Worm (Caenorhabditis elegans) whole organism, young adult: ENCODE results near the gene spt-4.

ENCODE experiments used
- F23B12.7 ChIP-seq: sonication (generic microtip); optimal IDR thresholded peaks from 2 replicates; lab custom pipeline; 2017; ENCODE audit warnings: missing genetic modification characterization, mild to moderate bottlenecking, missing compliant biosample characterization, antibody characterized with exemption, moderate library complexity; ENCODE audit not compliant: insufficient read depth
- T26A5.8 ChIP-seq: sonication (generic microtip); optimal IDR thresholded peaks from 2 replicates; lab custom pipeline; 2016; ENCODE audit warnings: missing genetic modification characterization, missing compliant biosample characterization
- Y53G8AR.9 ChIP-seq: fragments of 200-800 bp; sonication (Bioruptor generic); conservative IDR thresholded peaks from 2 replicates; pipeline ENCODE4 v1.3.6; 2022; ENCODE audit warnings: missing genetic modification reagents, missing genetic modification characterization, missing compliant biosample characterization
- ceh-27 ChIP-seq: fragments of 200-800 bp; sonication (Bioruptor generic); optimal IDR thresholded peaks from 2 replicates; lab custom pipeline; 2018; ENCODE audit warnings: mild to moderate bottlenecking, missing genetic modification characterization, moderate library complexity, missing compliant biosample characterization
- dpl-1 ChIP-seq: fragments of 150-350 bp; optimal IDR thresholded peaks from 2 replicates; lab custom pipeline; 2014; ENCODE audit warnings: missing biosample characterization, missing genetic modification reagents, missing genetic modification characterization
- let-607 ChIP-seq, 2 experiments: fragments of 200-800 bp in 1 of 2; sonication (Bioruptor generic) in 1 of 2; sonication (generic microtip) in 1 of 2; optimal IDR thresholded peaks; 2 replicates each; lab custom pipeline; 2016 to 2018; ENCODE audit warnings: mild to moderate bottlenecking in 2 of 2, missing compliant biosample characterization in 2 of 2, missing genetic modification characterization in 2 of 2, moderate library complexity in 2 of 2, missing genotype in 1 of 2
- lin-26 ChIP-seq: fragments of 200-800 bp; sonication (Bioruptor generic); IDR thresholded peaks from 2 replicates; pipeline ENCODE4 v1.3.6; 2022; ENCODE audit warnings: missing genetic modification reagents, missing genetic modification characterization, missing compliant biosample characterization
- lin-35 ChIP-seq, 3 experiments: fragments of 150-350 bp in 2 of 3; sonication (generic microtip) in 1 of 3; optimal IDR thresholded peaks; 2 replicates each; lab custom pipeline; 2014 to 2018; ENCODE audit warnings: missing biosample characterization in 3 of 3, missing genetic modification characterization in 3 of 3, missing genetic modification reagents in 3 of 3
- nhr-80 ChIP-seq: sonication (generic microtip); optimal IDR thresholded peaks from 2 replicates; lab custom pipeline; 2016; ENCODE audit warnings: missing genetic modification characterization, missing compliant biosample characterization
- rpc-1 ChIP-seq, 2 experiments: fragments of 150-350 bp in 1 of 2; sonication (generic microtip) in 1 of 2; optimal IDR thresholded peaks; 2 replicates each; lab custom pipeline; 2014 to 2018; ENCODE audit warnings: missing biosample characterization in 1 of 2, missing genetic modification characterization in 1 of 2, missing genetic modification reagents in 1 of 2, missing genotype in 1 of 2
- snpc-4 ChIP-seq, 5 experiments: fragments of 150-350 bp in 1 of 5; sonication (generic microtip) in 4 of 5; optimal IDR thresholded peaks; 2 replicates each; lab custom pipeline; 2014 to 2018; ENCODE audit warnings: missing genetic modification characterization in 5 of 5, missing biosample characterization in 3 of 5, antibody characterized with exemption in 2 of 5, mild to moderate bottlenecking in 2 of 5, missing compliant biosample characterization in 2 of 5, missing genotype in 2 of 5, moderate library complexity in 2 of 5, missing genetic modification reagents in 1 of 5
- sptf-2 ChIP-seq: fragments of 200-800 bp; sonication (Bioruptor generic); optimal IDR thresholded peaks from 2 replicates; lab custom pipeline; 2018; ENCODE audit warnings: mild to moderate bottlenecking, missing genetic modification characterization, missing compliant biosample characterization
- tbx-9 ChIP-seq: sonication (generic microtip); optimal IDR thresholded peaks from 2 replicates; lab custom pipeline; 2016; ENCODE audit warnings: borderline replicate concordance, missing genetic modification characterization, inconsistent platforms, missing compliant biosample characterization
- zfh-2 ChIP-seq: fragments of 200-800 bp; sonication (Bioruptor generic); conservative IDR thresholded peaks from 2 replicates; pipeline ENCODE4 v1.3.6; 2022; ENCODE audit warnings: missing genetic modification reagents, missing genetic modification characterization, missing compliant biosample characterization

- TF ChIP-seq snpc-4 (GFP tag; optimal IDR thresholded peaks at IDR 0.05; lab: Kevin White, UChicago) (no peak), snpc-4 (tag; optimal IDR thresholded peaks at IDR 0.05; lab: Kevin White, UChicago) (no peak), let-607 (tag; optimal IDR thresholded peaks at IDR 0.05; lab: Kevin White, UChicago) (no peak), nhr-80 (tag; lab: Kevin White, UChicago) (no peak), sptf-2 (no peak), dpl-1 (no peak), tbx-9 (tag; lab: Kevin White, UChicago) (no peak), zfh-2 (no peak), lin-26 (no peak), rpc-1 (optimal IDR thresholded peaks at IDR 0.05; lab: Kevin White, UChicago) (no peak), rpc-1 (tag; optimal IDR thresholded peaks at IDR 0.05; lab: Kevin White, UChicago) (no peak), lin-35 (GFP tag; optimal IDR thresholded peaks at IDR 0.05; lab: Kevin White, UChicago) (no peak), ceh-27 (GFP tag; lab: Kevin White, UChicago) (no peak), T26A5.8 (tag; lab: Kevin White, UChicago) (no peak), Y53G8AR.9 (GFP tag; lab: Robert Waterston, UW) (no peak), F23B12.7 (tag; lab: Kevin White, UChicago) (no peak)
Observed at ce11 chrIII:87183-87582, 17.6 kb upstream of the spt-4 start, which contains the start of the genes F54C4.4 and mrpl-40.
